Worm (Caenorhabditis elegans): ENCODE data around the gene Y67H2A.7.

Y67H2A.7 gene

DNA sequence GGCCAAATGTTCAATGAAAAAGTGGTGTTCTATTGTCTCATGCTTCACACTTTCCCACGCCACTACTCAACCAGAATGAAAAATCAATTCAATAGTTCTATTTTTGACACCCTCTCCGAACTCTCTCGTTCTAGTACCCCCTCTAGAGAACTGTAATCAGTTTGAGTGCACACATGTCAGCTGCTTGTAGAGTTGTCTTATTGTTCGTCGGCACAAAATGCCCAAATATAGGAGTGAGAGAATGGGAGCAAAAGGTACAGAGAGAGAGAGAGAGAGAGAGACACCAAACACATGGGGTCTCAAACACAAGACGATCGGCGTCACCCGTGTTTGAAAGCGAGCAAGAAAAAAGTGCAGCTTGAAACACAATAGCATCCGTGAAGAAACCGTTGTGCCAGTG is 30.7 kb downstream of the Y67H2A.7 start (continued):
- TF ChIP-seq nhr-25 (tag; optimal IDR thresholded peaks at IDR 0.05), result no peak
- TF ChIP-seq R02D3.7 (tag; optimal IDR thresholded peaks at IDR 0.05), result no peak
- no peak for TF ChIP-seq mbf-1 (tag; optimal IDR thresholded peaks at IDR 0.05)
- no peak for TF ChIP-seq sma-3 (GFP tag; optimal IDR thresholded peaks at IDR 0.05)
- no peak for TF ChIP-seq lsy-2 (tag; optimal IDR thresholded peaks at IDR 0.05)
- TF ChIP-seq sma-9 (GFP tag; optimal IDR thresholded peaks at IDR 0.05), result peak; percentile 34
- no peak for TF ChIP-seq sma-9 (tag; optimal IDR thresholded peaks at IDR 0.05)
- TF ChIP-seq fos-1 (tag; optimal IDR thresholded peaks at IDR 0.05), result peak; percentile 27

DNA sequence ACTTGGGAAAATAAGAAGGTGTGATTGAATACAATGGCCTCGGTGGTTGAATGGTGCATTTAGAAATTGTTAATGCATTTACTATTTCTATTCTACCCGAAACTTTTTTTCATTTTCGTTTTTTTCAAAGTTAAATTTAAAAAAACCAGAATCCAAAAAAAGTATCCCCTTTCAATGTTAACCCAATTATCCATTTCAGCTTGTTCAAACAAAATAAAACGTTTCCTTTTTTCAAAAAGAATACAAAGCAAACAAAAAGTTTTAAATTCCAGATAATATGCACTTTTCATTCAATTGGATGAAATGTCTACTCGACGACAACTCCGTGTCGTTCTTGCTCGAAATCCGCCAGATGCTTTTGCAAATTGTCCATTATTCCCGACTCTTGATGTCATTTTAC is 39.0 kb downstream of the Y67H2A.7 start, which contains the start of gene W02A2.5:
W02A2.5 (plus strand) TSS at position 301 of the 400 bp plus-strand sequence.
- TF ChIP-seq elt-1 (tag; optimal IDR thresholded peaks at IDR 0.05) (no peak), F13H6.1 (tag; optimal IDR thresholded peaks at IDR 0.05) (no peak)

DNA sequence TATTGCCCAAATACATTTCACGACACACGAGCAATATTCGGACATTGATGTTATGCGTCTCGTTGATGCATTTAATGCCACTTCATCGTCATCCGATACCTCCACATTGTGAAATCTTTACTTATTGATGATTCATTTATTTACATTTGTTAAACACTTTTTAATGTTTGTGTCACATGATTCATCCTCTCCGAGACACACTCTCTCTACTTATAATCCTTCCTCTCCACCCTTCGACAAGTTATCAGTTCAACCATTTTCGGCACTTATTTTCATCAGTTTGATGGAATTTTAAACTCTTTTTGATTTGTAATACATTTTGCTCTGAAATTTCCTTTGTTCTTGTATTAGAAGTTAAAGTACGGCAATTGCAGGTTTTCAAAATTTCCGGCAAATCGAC is 42.5 kb downstream of the Y67H2A.7 start:
- TF ChIP-seq nhr-129 (tag; optimal IDR thresholded peaks at IDR 0.05), result peak; percentile 63
- TF ChIP-seq R02D3.7 (tag; optimal IDR thresholded peaks at IDR 0.05), result no peak
- peak; percentile 13 for TF ChIP-seq gmeb-1 (tag; optimal IDR thresholded peaks at IDR 0.05)
- TF ChIP-seq unc-62 (GFP tag; optimal IDR thresholded peaks at IDR 0.05), result no peak
- no peak for TF ChIP-seq zag-1 (tag; optimal IDR thresholded peaks at IDR 0.05)
- no peak for TF ChIP-seq nhr-25 (tag; optimal IDR thresholded peaks at IDR 0.05)
- TF ChIP-seq nhr-77 (tag; optimal IDR thresholded peaks at IDR 0.05), result no peak
- TF ChIP-seq mdl-1 (tag; optimal IDR thresholded peaks at IDR 0.05), result no peak
- TF ChIP-seq sma-9 (GFP tag; optimal IDR thresholded peaks at IDR 0.05), result peak; percentile 61
- TF ChIP-seq sma-9 (tag; optimal IDR thresholded peaks at IDR 0.05), result no peak
- TF ChIP-seq fos-1 (tag; optimal IDR thresholded peaks at IDR 0.05), result peak; percentile 73
- peak; percentile 9 for TF ChIP-seq F13H6.1 (tag; optimal IDR thresholded peaks at IDR 0.05)

DNA sequence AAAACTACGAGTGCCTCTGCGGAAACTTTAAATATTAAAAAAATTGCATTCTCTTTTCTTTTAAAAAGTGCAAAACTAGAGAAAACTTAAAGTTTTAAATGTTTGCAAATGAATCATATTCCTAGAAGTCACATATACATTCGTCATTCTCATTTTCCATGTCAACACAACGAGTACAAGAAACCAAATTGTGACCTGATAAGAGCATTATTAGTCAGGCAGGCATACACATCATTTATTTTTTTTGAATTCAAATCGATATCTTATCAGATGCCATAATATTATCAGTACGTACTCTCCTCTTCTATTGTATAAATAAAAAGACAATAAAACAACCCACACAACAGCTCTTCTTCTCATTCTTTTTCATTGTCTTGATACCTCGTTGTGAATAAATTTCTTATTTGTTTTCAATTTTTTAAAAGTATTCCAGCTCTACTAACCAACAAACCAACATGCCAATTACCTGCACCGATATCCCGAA is 43.7 kb downstream of the Y67H2A.7 start, which contains the start of gene W02A2.9:
W02A2.9 (plus strand) TSS at position 434 of the 484 bp plus-strand sequence.
- TF ChIP-seq ceh-16 (tag; optimal IDR thresholded peaks at IDR 0.05) (no peak), nhr-25 (tag; optimal IDR thresholded peaks at IDR 0.05) (no peak), lin-39 (tag; optimal IDR thresholded peaks at IDR 0.05) (no peak), Y55F3AM.14 (GFP tag; optimal IDR thresholded peaks at IDR 0.05) (no peak), zag-1 (tag; optimal IDR thresholded peaks at IDR 0.05) (no peak), sem-4 (tag; optimal IDR thresholded peaks at IDR 0.05) (no peak), C34F6.9 (tag; optimal IDR thresholded peaks at IDR 0.05) (no peak), elt-1 (tag; optimal IDR thresholded peaks at IDR 0.05) (no peak), sma-3 (GFP tag; optimal IDR thresholded peaks at IDR 0.05) (no peak), nhr-12 (tag; optimal IDR thresholded peaks at IDR 0.05) (no peak), dmd-4 (tag; optimal IDR thresholded peaks at IDR 0.05) (no peak), nhr-11 (tag; optimal IDR thresholded peaks at IDR 0.05) (no peak), aly-2 (tag; optimal IDR thresholded peaks at IDR 0.05) (no peak), R02D3.7 (tag; optimal IDR thresholded peaks at IDR 0.05) (no peak), ztf-1 (GFP tag; conservative IDR thresholded peaks at IDR 0.05) (no peak), blmp-1 (tag; optimal IDR thresholded peaks at IDR 0.05; ENCODE audit: insufficient read depth) (no peak), unc-39 (tag; optimal IDR thresholded peaks at IDR 0.05) (no peak), ama-1 (optimal IDR thresholded peaks at IDR 0.05) (no peak), sma-9 (GFP tag; optimal IDR thresholded peaks at IDR 0.05) (peak; percentile 74), sma-9 (tag; optimal IDR thresholded peaks at IDR 0.05) (no peak), ztf-11 (tag; optimal IDR thresholded peaks at IDR 0.05) (no peak), nhr-23 (tag; optimal IDR thresholded peaks at IDR 0.05) (no peak), mbf-1 (tag; optimal IDR thresholded peaks at IDR 0.05) (no peak), alr-1 (tag; optimal IDR thresholded peaks at IDR 0.05) (no peak), nhr-77 (tag; optimal IDR thresholded peaks at IDR 0.05) (no peak), crh-2 (tag; optimal IDR thresholded peaks at IDR 0.05) (peak; percentile 43), F13H6.1 (tag; optimal IDR thresholded peaks at IDR 0.05) (no peak), ztf-4 (tag; optimal IDR thresholded peaks at IDR 0.05) (no peak), nhr-6 (tag; optimal IDR thresholded peaks at IDR 0.05) (no peak), egl-27 (tag; optimal IDR thresholded peaks at IDR 0.05) (no peak), gmeb-1 (tag; optimal IDR thresholded peaks at IDR 0.05) (peak; percentile 21), lin-13 (GFP tag; optimal IDR thresholded peaks at IDR 0.05) (no peak), lsy-2 (tag; optimal IDR thresholded peaks at IDR 0.05) (no peak), peb-1 (tag; optimal IDR thresholded peaks at IDR 0.05) (no peak), ZK546.5 (tag; optimal IDR thresholded peaks at IDR 0.05) (no peak), nhr-237 (tag; optimal IDR thresholded peaks at IDR 0.05) (no peak), nhr-129 (tag; optimal IDR thresholded peaks at IDR 0.05) (peak; percentile 30), nhr-10 (tag; optimal IDR thresholded peaks at IDR 0.05) (no peak), mdl-1 (tag; optimal IDR thresholded peaks at IDR 0.05) (no peak), lin-11 (tag; optimal IDR thresholded peaks at IDR 0.05) (no peak), mab-5 (tag; optimal IDR thresholded peaks at IDR 0.05) (no peak), snpc-4 (tag; optimal IDR thresholded peaks at IDR 0.05) (no peak), unc-55 (GFP tag; optimal IDR thresholded peaks at IDR 0.05) (no peak), fos-1 (tag; optimal IDR thresholded peaks at IDR 0.05) (peak; percentile 93), unc-62 (GFP tag; optimal IDR thresholded peaks at IDR 0.05) (no peak)

Data from whole organism, L2 larva.